Worm (Caenorhabditis elegans) whole organism, L4 larva: ENCODE results near the gene msp-10.

Source experiments
- F37D6.2 ChIP-seq: sonication (generic microtip); optimal IDR thresholded peaks from 2 replicates; lab custom pipeline; 2016; ENCODE audit warnings: mild to moderate bottlenecking, missing genetic modification characterization, missing compliant biosample characterization
- lin-13 ChIP-seq: fragments of 150-350 bp; optimal IDR thresholded peaks from 2 replicates; lab custom pipeline; 2014; ENCODE audit warnings: missing biosample characterization, missing genetic modification reagents, missing genetic modification characterization
- vab-7 ChIP-seq: fragments of 200-800 bp; sonication (Bioruptor generic); IDR thresholded peaks from 2 replicates; pipeline ENCODE4 v1.3.6; 2022; ENCODE audit warnings: missing genetic modification reagents, missing genetic modification characterization, missing compliant biosample characterization

DNA sequence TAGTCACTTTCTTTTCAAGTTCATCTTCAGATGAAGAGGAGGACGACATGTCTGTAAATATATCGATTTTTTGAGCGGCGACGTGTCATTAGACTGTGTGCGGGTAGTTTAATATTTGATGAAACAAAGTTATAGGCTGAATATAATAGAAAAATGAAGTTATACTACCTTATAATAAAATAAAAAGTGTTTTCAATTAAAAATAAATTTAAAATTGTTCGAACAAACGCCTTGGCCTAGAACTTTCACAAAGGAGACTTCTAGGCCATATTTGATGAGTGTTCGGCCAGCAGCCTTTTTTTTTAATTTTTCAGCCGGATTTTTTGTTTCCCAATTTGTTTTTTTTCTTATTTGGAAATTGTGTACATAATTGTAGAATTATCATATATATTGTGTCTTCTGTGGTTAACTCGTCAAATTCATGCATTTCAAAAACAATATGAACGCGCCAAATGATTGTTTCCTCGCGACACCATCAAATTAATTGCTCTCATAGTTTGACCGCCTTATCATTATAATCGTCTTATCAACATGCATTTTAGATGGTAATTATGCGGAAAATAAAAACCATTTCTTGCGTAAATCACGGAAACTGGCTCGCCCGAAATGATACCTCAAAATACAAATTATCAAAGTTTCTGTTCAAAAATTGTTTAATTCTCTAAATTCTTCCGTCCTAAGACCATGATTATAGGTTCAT, 40.0 kb upstream of the msp-10 start, which contains the start of gene T13F2.2:
- no peak for TF ChIP-seq lin-13 (GFP tag; lab: Kevin White, UChicago)
- no peak for TF ChIP-seq vab-7 (GFP tag; lab: Robert Waterston, UW)
- no peak for TF ChIP-seq F37D6.2 (tag; lab: Kevin White, UChicago)
